Fruit fly (Drosophila melanogaster): ENCODE results near the gene CG7884.
A peak's percentile ranks its signal among the peaks of the same experiment; 100 is the strongest.

Gene CG7884

dm6 chrX:19268484-19269068 lies 48.2 kb downstream of the CG7884 start, which contains the start of gene CG8010 (continued):
- TF ChIP-seq dimm (GFP tag; IDR thresholded peaks at IDR 0.05), result no peak
- no peak for TF ChIP-seq Vsx1 (GFP tag; optimal IDR thresholded peaks at IDR 0.05)
- TF ChIP-seq CG17829 (tag; optimal IDR thresholded peaks at IDR 0.05), result peak; percentile 41
- TF ChIP-seq dpn (GFP tag; optimal IDR thresholded peaks at IDR 0.05), result no peak
- TF ChIP-seq Dp (GFP tag; optimal IDR thresholded peaks at IDR 0.05), result peak; percentile 89
- peak in 1 of 2 experiments; percentile 82 for TF ChIP-seq crp (GFP tag; optimal IDR thresholded peaks at IDR 0.05)
- TF ChIP-seq Lpt (GFP tag; optimal IDR thresholded peaks at IDR 0.05), result no peak
- no peak for TF ChIP-seq corto (GFP tag; optimal IDR thresholded peaks at IDR 0.05)
- no peak for TF ChIP-seq sens-2 (GFP tag; IDR thresholded peaks at IDR 0.05)
- TF ChIP-seq CG5180 (GFP tag; optimal IDR thresholded peaks at IDR 0.05), result no peak
- TF ChIP-seq CG3065 (GFP tag; optimal IDR thresholded peaks at IDR 0.05), result no peak
- no peak for TF ChIP-seq CG2202 (tag; optimal IDR thresholded peaks at IDR 0.05)
- no peak for TF ChIP-seq CG10147 (GFP tag; optimal IDR thresholded peaks at IDR 0.05)
- peak; percentile 2 for TF ChIP-seq Hsf (GFP tag; optimal IDR thresholded peaks at IDR 0.05)
- TF ChIP-seq CG7745 (tag; optimal IDR thresholded peaks at IDR 0.05), result no peak
- no peak for TF ChIP-seq kay (GFP tag; optimal IDR thresholded peaks at IDR 0.05)
- TF ChIP-seq tap (tag; optimal IDR thresholded peaks at IDR 0.05), result no peak
- peak; percentile 42; the same call in 1 of the 2 replicates for TF ChIP-seq CG32772 (GFP tag; IDR thresholded peaks at IDR 0.05)
- TF ChIP-seq Antp (GFP tag; optimal IDR thresholded peaks at IDR 0.05), result no peak
- TF ChIP-seq oc (tag; optimal IDR thresholded peaks at IDR 0.05), result no peak
- TF ChIP-seq sc (optimal IDR thresholded peaks at IDR 0.05), result no peak
- no peak for TF ChIP-seq sc (GFP tag; optimal IDR thresholded peaks at IDR 0.05)
- no peak for TF ChIP-seq CG8359 (GFP tag; optimal IDR thresholded peaks at IDR 0.05; ENCODE audit: borderline replicate concordance)
- peak; percentile 63 for TF ChIP-seq bbx (GFP tag; IDR thresholded peaks at IDR 0.05; ENCODE audit: partially characterized antibody)
- 0 out of 2 replicates have a peak, but pooled peaks have one; percentile 24 for TF ChIP-seq sob (GFP tag; IDR thresholded peaks at IDR 0.05)
- TF ChIP-seq CG13424 (tag; optimal IDR thresholded peaks at IDR 0.05), result no peak
- no peak for TF ChIP-seq gcm2 (GFP tag; optimal IDR thresholded peaks at IDR 0.05)
- TF ChIP-seq mirr (GFP tag; optimal IDR thresholded peaks at IDR 0.05), result no peak
- no peak for TF ChIP-seq B-H1 (GFP tag; IDR thresholded peaks at IDR 0.05)
- TF ChIP-seq Hr51 (GFP tag; optimal IDR thresholded peaks at IDR 0.05), result peak in 1 of 2 experiments; percentile 4
- TF ChIP-seq MTF-1 (GFP tag; optimal IDR thresholded peaks at IDR 0.05; ENCODE audit: borderline replicate concordance), result no peak
- no peak for TF ChIP-seq Xrp1 (GFP tag; IDR thresholded peaks at IDR 0.05)
- TF ChIP-seq slou (GFP tag; optimal IDR thresholded peaks at IDR 0.05), result no peak
- peak; percentile 28; the same call in 1 of the 2 replicates for TF ChIP-seq ato (GFP tag; IDR thresholded peaks at IDR 0.05; ENCODE audit: partially characterized antibody)
- TF ChIP-seq ken (GFP tag; IDR thresholded peaks at IDR 0.05), result 0 out of 3 replicates have a peak, but pooled peaks have one; percentile 20
- TF ChIP-seq H15 (GFP tag; IDR thresholded peaks at IDR 0.05), result no peak
- TF ChIP-seq NFAT (GFP tag; IDR thresholded peaks at IDR 0.05), result 0 out of 2 replicates have a peak, but pooled peaks have one; percentile 9
- TF ChIP-seq CG4360 (GFP tag; IDR thresholded peaks at IDR 0.05), result peak; percentile 16; the same call in 1 of the 2 replicates
- peak; percentile 2 for TF ChIP-seq az2 (GFP tag; optimal IDR thresholded peaks at IDR 0.05)
- no peak for TF ChIP-seq CG8290 (GFP tag; optimal IDR thresholded peaks at IDR 0.05)
- no peak for TF ChIP-seq CG8290 (tag; optimal IDR thresholded peaks at IDR 0.05)
- TF ChIP-seq CG6813 (GFP tag; optimal IDR thresholded peaks at IDR 0.05), result no peak
- peak; percentile 46 for TF ChIP-seq CG12659 (GFP tag; optimal IDR thresholded peaks at IDR 0.05)
- TF ChIP-seq Max (GFP tag; optimal IDR thresholded peaks at IDR 0.05), result peak; percentile 22
- no peak for TF ChIP-seq fru (optimal IDR thresholded peaks at IDR 0.05)
- TF ChIP-seq fd96Cb (tag; optimal IDR thresholded peaks at IDR 0.05), result no peak
- TF ChIP-seq tx (GFP tag; optimal IDR thresholded peaks at IDR 0.05), result peak; percentile 1
- no peak for TF ChIP-seq CG43689 (GFP tag; IDR thresholded peaks at IDR 0.05)
- TF ChIP-seq CG3163 (GFP tag; optimal IDR thresholded peaks at IDR 0.05), result peak; percentile 19
- peak; percentile 30 for TF ChIP-seq trem (tag; optimal IDR thresholded peaks at IDR 0.05)

Data from whole organism, embryonic.